Fruit fly (Drosophila melanogaster) whole organism, embryonic: ENCODE measurements around the gene GluRIIE.
A peak's percentile ranks its signal among the peaks of the same experiment; 100 is the strongest.

ENCODE experiments used
- Abd-B ChIP-seq: fragments of 200-800 bp; sonication (Bioruptor generic); optimal IDR thresholded peaks from 2 replicates; lab custom pipeline; 2018; ENCODE audit warnings: missing biosample characterization, mild to moderate bottlenecking, missing genetic modification characterization, moderate library complexity
- CG10209 ChIP-seq: fragments of 200-800 bp; sonication (Bioruptor generic); optimal IDR thresholded peaks from 3 replicates; lab custom pipeline; 2017; ENCODE audit warnings: missing biosample characterization, mild to moderate bottlenecking, missing genetic modification characterization, missing genetic modification reagents
- CG10431 ChIP-seq: fragments of 200-800 bp; sonication (Bioruptor generic); optimal IDR thresholded peaks from 3 replicates; lab custom pipeline; 2018; ENCODE audit warnings: missing biosample characterization, mild to moderate bottlenecking, missing genetic modification characterization
- CG11247 ChIP-seq: fragments of 200-800 bp; sonication (Bioruptor generic); IDR thresholded peaks from 2 replicates; pipeline ENCODE4 v1.3.6; 2022; ENCODE audit warnings: missing biosample characterization, missing genetic modification characterization
- CG1647 ChIP-seq: fragments of 200-800 bp; sonication (Bioruptor generic); optimal IDR thresholded peaks from 3 replicates; lab custom pipeline; 2016; ENCODE audit warnings: missing biosample characterization, missing genetic modification characterization
- CG18011 ChIP-seq: fragments of 200-800 bp; sonication (Bioruptor generic); optimal IDR thresholded peaks from 2 replicates; lab custom pipeline; 2017; ENCODE audit warnings: missing biosample characterization, missing genetic modification characterization, mild to moderate bottlenecking, moderate library complexity, missing genotype
- CG3065 ChIP-seq: fragments of 200-800 bp; sonication (Bioruptor generic); optimal IDR thresholded peaks from 2 replicates; lab custom pipeline; 2016; ENCODE audit warnings: missing biosample characterization, missing genetic modification characterization
- CG34224 ChIP-seq: fragments of 200-800 bp; sonication (Bioruptor generic); IDR thresholded peaks from 3 replicates; pipeline ENCODE4 v1.3.6; 2022; ENCODE audit warnings: missing biosample characterization, missing genetic modification characterization; ENCODE audit not compliant: partially characterized antibody
- CG4404 ChIP-seq: fragments of 200-800 bp; sonication (Bioruptor generic); IDR thresholded peaks from 2 replicates; pipeline ENCODE4 v1.3.6; 2022; ENCODE audit warnings: missing biosample characterization, missing genetic modification characterization
- CG4820 ChIP-seq: fragments of 200-800 bp; sonication (Bioruptor generic); optimal IDR thresholded peaks from 3 replicates; lab custom pipeline; 2016; ENCODE audit warnings: missing biosample characterization, missing genetic modification characterization
- CG6654 ChIP-seq: fragments of 200-800 bp; sonication (Bioruptor generic); optimal IDR thresholded peaks from 2 replicates; lab custom pipeline; 2017; ENCODE audit warnings: missing biosample characterization, mild to moderate bottlenecking, missing genetic modification characterization
- CG6854 ChIP-seq: fragments of 200-800 bp; sonication (Bioruptor generic); optimal IDR thresholded peaks from 3 replicates; lab custom pipeline; 2017; ENCODE audit warnings: missing biosample characterization, mild to moderate bottlenecking, missing genetic modification characterization
- CG7271 ChIP-seq: fragments of 200-800 bp; sonication (Bioruptor generic); optimal IDR thresholded peaks from 2 replicates; lab custom pipeline; 2018; ENCODE audit warnings: missing biosample characterization, mild to moderate bottlenecking, missing genetic modification characterization, moderate library complexity
- CG7357 ChIP-seq: fragments of 200-800 bp; sonication (Bioruptor generic); IDR thresholded peaks from 3 replicates; pipeline ENCODE4 v1.3.6; 2022; ENCODE audit warnings: missing biosample characterization, missing genetic modification characterization
- CG8281 ChIP-seq: fragments of 200-800 bp; sonication (Bioruptor generic); optimal IDR thresholded peaks from 2 replicates; lab custom pipeline; 2018; ENCODE audit warnings: missing biosample characterization, mild to moderate bottlenecking, missing genetic modification characterization, moderate library complexity
- CG8944 ChIP-seq: fragments of 200-800 bp; sonication (Bioruptor generic); optimal IDR thresholded peaks from 3 replicates; lab custom pipeline; 2016; ENCODE audit warnings: missing biosample characterization, missing genetic modification characterization
- CG9609 ChIP-seq: fragments of 200-800 bp; sonication (Bioruptor generic); optimal IDR thresholded peaks from 3 replicates; lab custom pipeline; 2016; ENCODE audit warnings: missing biosample characterization, missing genetic modification characterization
- Lhr ChIP-seq: fragments of 200-800 bp; sonication (Bioruptor generic); optimal IDR thresholded peaks from 3 replicates; lab custom pipeline; 2017; ENCODE audit warnings: mild to moderate bottlenecking, missing biosample characterization, missing genetic modification reagents, missing genetic modification characterization
- Lpt ChIP-seq: fragments of >200 bp; optimal IDR thresholded peaks from 2 replicates; lab custom pipeline; 2018; ENCODE audit warnings: missing biosample characterization, missing genetic modification characterization
- NfI ChIP-seq: fragments of 200-800 bp; sonication (Bioruptor generic); optimal IDR thresholded peaks from 3 replicates; lab custom pipeline; 2018; ENCODE audit warnings: missing biosample characterization, mild to moderate bottlenecking, missing genetic modification characterization, moderate library complexity
- Ravus ChIP-seq: fragments of 200-800 bp; sonication (Bioruptor generic); IDR thresholded peaks from 2 replicates; pipeline ENCODE4 v1.3.6; 2022; ENCODE audit warnings: missing biosample characterization, missing genetic modification characterization
- Stat92E ChIP-seq, 3 experiments: fragments of >200 bp in 2 of 3; fragments of 200-800 bp in 1 of 3; sonication (Bioruptor generic) in 1 of 3; optimal IDR thresholded peaks; 2 replicates each; lab custom pipeline; 2017 to 2019; ENCODE audit warnings: missing biosample characterization in 3 of 3, missing genetic modification characterization in 3 of 3, mild to moderate bottlenecking in 1 of 3, moderate library complexity in 1 of 3
- Tbp ChIP-seq: fragments of >200 bp; optimal IDR thresholded peaks from 2 replicates; lab custom pipeline; 2018; ENCODE audit warnings: missing biosample characterization, missing genetic modification characterization
- cad ChIP-seq: fragments of >200 bp; optimal IDR thresholded peaks from 2 replicates; lab custom pipeline; 2017; ENCODE audit warnings: missing biosample characterization, missing genetic modification characterization
- corto ChIP-seq: fragments of 200-800 bp; sonication (Bioruptor generic); optimal IDR thresholded peaks from 2 replicates; lab custom pipeline; 2016; ENCODE audit warnings: missing biosample characterization, mild to moderate bottlenecking, missing genetic modification characterization, moderate library complexity
- dm ChIP-seq: fragments of 200-800 bp; sonication (Bioruptor generic); optimal IDR thresholded peaks from 3 replicates; lab custom pipeline; 2016; ENCODE audit warnings: missing biosample characterization, missing genetic modification characterization
- en ChIP-seq: fragments of 200-800 bp; sonication (Bioruptor generic); optimal IDR thresholded peaks from 2 replicates; lab custom pipeline; 2016; ENCODE audit warnings: missing biosample characterization, missing genetic modification characterization
- eyg ChIP-seq: fragments of 200-800 bp; sonication (Bioruptor generic); optimal IDR thresholded peaks from 3 replicates; lab custom pipeline; 2016; ENCODE audit warnings: missing biosample characterization, missing genetic modification characterization
- fd3F ChIP-seq: fragments of 200-800 bp; sonication (Bioruptor generic); optimal IDR thresholded peaks from 2 replicates; lab custom pipeline; 2018; ENCODE audit warnings: missing biosample characterization, mild to moderate bottlenecking, missing genetic modification characterization, moderate library complexity
- gt ChIP-seq: fragments of 200-800 bp; sonication (Bioruptor generic); IDR thresholded peaks from 2 replicates; pipeline ENCODE4 v1.3.6; 2022; ENCODE audit warnings: missing biosample characterization, missing genetic modification characterization
- ham ChIP-seq: fragments of 200-800 bp; sonication (Bioruptor generic); IDR thresholded peaks from 2 replicates; pipeline ENCODE4 v1.3.6; 2022; ENCODE audit warnings: missing biosample characterization, missing genetic modification characterization
- hb ChIP-seq: fragments of 200-800 bp; sonication (Bioruptor generic); IDR thresholded peaks from 3 replicates; pipeline ENCODE4 v1.3.6; 2022; ENCODE audit warnings: missing biosample characterization, missing genetic modification characterization; ENCODE audit not compliant: partially characterized antibody
- jigr1 ChIP-seq: fragments of 200-800 bp; sonication (Bioruptor generic); IDR thresholded peaks from 3 replicates; pipeline ENCODE4 v1.3.6; 2022; ENCODE audit warnings: missing biosample characterization, missing genetic modification characterization
- klu ChIP-seq: fragments of 200-800 bp; sonication (Bioruptor generic); IDR thresholded peaks from 2 replicates; pipeline ENCODE4 v1.3.6; 2022; ENCODE audit warnings: missing biosample characterization, missing genetic modification characterization
- knrl ChIP-seq: fragments of 200-800 bp; sonication (Bioruptor generic); IDR thresholded peaks from 3 replicates; pipeline ENCODE4 v1.3.6; 2022; ENCODE audit warnings: missing biosample characterization, missing genetic modification characterization; ENCODE audit not compliant: partially characterized antibody
- lbe ChIP-seq: fragments of 200-800 bp; sonication (Bioruptor generic); optimal IDR thresholded peaks from 2 replicates; lab custom pipeline; 2016; ENCODE audit warnings: missing biosample characterization, mild to moderate bottlenecking, missing genetic modification characterization
- lmd ChIP-seq: fragments of 200-800 bp; sonication (Bioruptor generic); IDR thresholded peaks from 2 replicates; pipeline ENCODE4 v1.3.6; 2022; ENCODE audit warnings: missing biosample characterization, missing genetic modification characterization
- maf-S ChIP-seq: fragments of 200-800 bp; sonication (Bioruptor generic); optimal IDR thresholded peaks from 2 replicates; lab custom pipeline; 2016; ENCODE audit warnings: missing biosample characterization, missing genetic modification characterization
- nerfin-2 ChIP-seq: fragments of 200-800 bp; sonication (Bioruptor generic); IDR thresholded peaks from 2 replicates; pipeline ENCODE4 v1.3.6; 2022; ENCODE audit warnings: missing biosample characterization, missing genetic modification characterization; ENCODE audit not compliant: partially characterized antibody
- oc ChIP-seq: fragments of 200-800 bp; sonication (Bioruptor generic); optimal IDR thresholded peaks from 2 replicates; lab custom pipeline; 2018; ENCODE audit warnings: missing biosample characterization, mild to moderate bottlenecking, missing genetic modification characterization, moderate library complexity
- org-1 ChIP-seq: fragments of 200-800 bp; sonication (Bioruptor generic); optimal IDR thresholded peaks from 2 replicates; lab custom pipeline; 2017; ENCODE audit warnings: missing biosample characterization, missing genetic modification characterization
- peb ChIP-seq: fragments of 200-800 bp; sonication (Bioruptor generic); IDR thresholded peaks from 2 replicates; pipeline ENCODE4 v1.3.6; 2022; ENCODE audit warnings: missing biosample characterization, missing genetic modification characterization
- sim ChIP-seq: fragments of 200-800 bp; sonication (Bioruptor generic); IDR thresholded peaks from 2 replicates; pipeline ENCODE4 v1.3.6; 2022; ENCODE audit warnings: missing biosample characterization, missing genetic modification characterization
- sna ChIP-seq: fragments of 200-800 bp; sonication (Bioruptor generic); IDR thresholded peaks from 2 replicates; pipeline ENCODE4 v1.3.6; 2022; ENCODE audit warnings: missing biosample characterization, missing genetic modification characterization; ENCODE audit not compliant: partially characterized antibody
- stc ChIP-seq: fragments of 200-800 bp; sonication (Bioruptor generic); IDR thresholded peaks from 2 replicates; pipeline ENCODE4 v1.3.6; 2022; ENCODE audit warnings: missing biosample characterization, missing genetic modification characterization
- sug ChIP-seq: fragments of 200-800 bp; optimal IDR thresholded peaks from 2 replicates; lab custom pipeline; 2019; ENCODE audit warnings: missing biosample characterization, mild to moderate bottlenecking, missing genetic modification characterization, moderate library complexity
- tap ChIP-seq: fragments of 200-800 bp; optimal IDR thresholded peaks from 3 replicates; lab custom pipeline; 2019; ENCODE audit warnings: missing biosample characterization, mild to moderate bottlenecking, missing genetic modification characterization, moderate library complexity
- unpg ChIP-seq: fragments of 200-800 bp; sonication (Bioruptor generic); optimal IDR thresholded peaks from 3 replicates; lab custom pipeline; 2018; ENCODE audit warnings: missing biosample characterization, mild to moderate bottlenecking, missing genetic modification characterization, moderate library complexity
- zfh2 ChIP-seq: fragments of 200-800 bp; sonication (Bioruptor generic); optimal IDR thresholded peaks from 2 replicates; lab custom pipeline; 2016; ENCODE audit warnings: missing biosample characterization, missing genetic modification characterization

GluRIIE gene

DNA sequence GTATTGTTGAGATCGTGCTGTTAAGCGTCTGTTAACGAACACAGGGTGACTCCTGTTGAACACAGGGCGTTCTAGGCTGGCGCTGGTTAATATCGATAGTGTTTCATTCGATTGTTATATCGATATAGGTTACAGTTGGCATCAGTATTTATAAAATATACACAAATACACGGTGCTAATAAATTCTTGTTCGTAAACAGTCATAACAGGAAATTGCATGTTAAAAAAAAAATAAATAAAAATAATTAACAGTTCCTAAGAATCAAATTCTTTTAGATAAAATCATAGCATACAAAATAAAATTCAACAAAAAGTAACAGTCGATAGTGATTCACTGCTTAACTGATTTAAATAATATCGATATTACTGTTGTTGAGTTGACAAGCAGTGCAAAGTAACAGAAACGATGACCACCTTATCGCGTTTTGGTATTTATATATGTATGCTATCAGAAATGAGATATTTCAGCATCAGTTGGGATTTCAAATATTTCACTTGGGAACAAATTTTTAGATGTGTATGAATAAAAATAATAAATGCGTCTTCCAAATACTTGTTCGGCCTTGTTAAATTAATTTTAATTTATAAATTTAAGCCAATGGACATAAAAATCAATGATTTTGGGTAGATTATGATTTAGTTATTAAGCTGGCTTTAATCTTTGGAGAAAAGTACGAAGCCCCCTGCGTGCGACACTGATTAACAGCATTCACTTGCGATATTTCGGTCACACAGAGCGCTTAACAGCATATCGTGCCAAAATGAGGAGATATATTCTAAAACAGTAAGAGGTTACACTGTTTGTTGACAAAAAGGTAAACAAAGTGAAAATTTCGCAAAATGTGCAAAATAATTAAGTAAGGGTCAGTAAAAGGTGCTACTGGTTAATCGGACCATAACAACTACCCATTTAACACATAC, 13.6 kb downstream of the GluRIIE start, which contains the start of the genes Pi3K92E and Lrrk (continued):
- TF ChIP-seq en (GFP tag; lab: Kevin White, UChicago) (no peak), Stat92E (GFP tag; optimal IDR thresholded peaks at IDR 0.05; lab: Kevin White, UChicago) (no peak), CG8944 (no peak), tap (tag; lab: Kevin White, UChicago) (no peak), hb (peak; percentile 90), CG18011 (GFP tag; lab: Kevin White, UChicago) (no peak), Lhr (GFP tag; lab: Kevin White, UChicago) (no peak), CG10209 (GFP tag; lab: Kevin White, UChicago) (no peak), gt (GFP tag; lab: Robert Waterston, UW) (no peak), CG34224 (GFP tag; lab: Robert Waterston, UW) (peak; percentile 78), lbe (no peak), CG6854 (no peak), sna (GFP tag; lab: Robert Waterston, UW) (peak; percentile 88), eyg (GFP tag; lab: Kevin White, UChicago) (no peak), oc (tag; lab: Kevin White, UChicago) (no peak), corto (GFP tag; lab: Kevin White, UChicago) (no peak), Tbp (GFP tag; lab: Kevin White, UChicago) (no peak), CG11247 (GFP tag; lab: Robert Waterston, UW) (no peak), CG4404 (GFP tag; lab: Robert Waterston, UW) (no peak), Lpt (GFP tag; lab: Kevin White, UChicago) (no peak), dm (GFP tag; lab: Kevin White, UChicago) (no peak), jigr1 (GFP tag; lab: Robert Waterston, UW) (no peak), klu (no peak), cad (peak; percentile 85), CG6654 (GFP tag; lab: Kevin White, UChicago) (no peak), zfh2 (GFP tag; lab: Kevin White, UChicago) (no peak), fd3F (GFP tag; lab: Kevin White, UChicago) (no peak), ham (no peak), CG10431 (GFP tag; lab: Kevin White, UChicago) (no peak), Abd-B (GFP tag; lab: Kevin White, UChicago) (no peak), CG9609 (GFP tag; lab: Kevin White, UChicago) (no peak), CG8281 (tag; lab: Kevin White, UChicago) (no peak), sug (tag; lab: Kevin White, UChicago) (no peak), maf-S (GFP tag; lab: Kevin White, UChicago) (no peak), sim (GFP tag; lab: Robert Waterston, UW) (no peak), org-1 (GFP tag; lab: Kevin White, UChicago) (no peak), unpg (no peak), nerfin-2 (GFP tag; lab: Robert Waterston, UW) (peak; percentile 83), CG7271 (tag; lab: Kevin White, UChicago) (peak; percentile 14), CG3065 (GFP tag; lab: Kevin White, UChicago) (no peak), NfI (peak; percentile 67), CG4820 (GFP tag; lab: Kevin White, UChicago) (peak; percentile 27), stc (GFP tag; lab: Robert Waterston, UW) (no peak), knrl (GFP tag; lab: Robert Waterston, UW) (peak; percentile 89), CG7357 (no peak), lmd (peak; percentile 24; the same call in 1 of the 2 replicates), peb (GFP tag; lab: Robert Waterston, UW) (no peak), Ravus (GFP tag; lab: Robert Waterston, UW) (no peak), CG1647 (GFP tag; lab: Kevin White, UChicago) (no peak)
